Fruit fly (Drosophila melanogaster): ENCODE measurements around the gene Cyp305a1.

DNA sequence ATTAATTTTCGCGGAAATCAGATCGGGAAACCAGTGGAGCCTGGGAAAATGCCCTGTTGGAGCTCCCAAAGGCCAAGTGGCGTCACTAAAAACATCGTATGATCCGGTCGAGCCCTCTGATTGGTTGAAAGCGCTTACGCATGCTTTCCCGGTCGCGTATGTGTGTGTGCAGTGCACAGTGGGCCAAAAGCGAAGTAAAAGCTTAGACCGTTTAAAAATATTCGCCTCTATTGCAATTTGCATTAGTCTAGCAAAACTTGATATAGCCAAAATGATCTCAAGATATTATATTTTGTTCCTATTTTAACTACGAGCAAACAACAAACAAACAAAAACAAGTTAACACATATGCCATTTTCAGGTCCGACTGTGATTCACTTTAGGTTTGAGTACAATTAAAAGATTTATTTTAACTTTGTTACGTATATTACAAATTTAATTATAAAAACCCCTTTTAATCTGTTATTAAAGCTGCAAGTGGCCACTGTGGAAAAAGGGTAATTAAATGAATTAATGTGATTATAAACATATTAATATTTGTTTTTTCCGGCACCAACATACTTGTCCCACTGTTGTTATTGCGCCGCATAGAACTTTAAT is 18.8 kb downstream of the Cyp305a1 start:
- no peak for TF ChIP-seq psq (optimal IDR thresholded peaks at IDR 0.05)
- TF ChIP-seq insv (optimal IDR thresholded peaks at IDR 0.05) = no peak
- TF ChIP-seq h (optimal IDR thresholded peaks at IDR 0.05) = no peak

Measured in Kc167 (cell line).